Fruit fly (Drosophila melanogaster): ENCODE measurements around the gene fz2.
A peak's percentile ranks its signal among the peaks of the same experiment; 100 is the strongest.

fz2 gene

DNA sequence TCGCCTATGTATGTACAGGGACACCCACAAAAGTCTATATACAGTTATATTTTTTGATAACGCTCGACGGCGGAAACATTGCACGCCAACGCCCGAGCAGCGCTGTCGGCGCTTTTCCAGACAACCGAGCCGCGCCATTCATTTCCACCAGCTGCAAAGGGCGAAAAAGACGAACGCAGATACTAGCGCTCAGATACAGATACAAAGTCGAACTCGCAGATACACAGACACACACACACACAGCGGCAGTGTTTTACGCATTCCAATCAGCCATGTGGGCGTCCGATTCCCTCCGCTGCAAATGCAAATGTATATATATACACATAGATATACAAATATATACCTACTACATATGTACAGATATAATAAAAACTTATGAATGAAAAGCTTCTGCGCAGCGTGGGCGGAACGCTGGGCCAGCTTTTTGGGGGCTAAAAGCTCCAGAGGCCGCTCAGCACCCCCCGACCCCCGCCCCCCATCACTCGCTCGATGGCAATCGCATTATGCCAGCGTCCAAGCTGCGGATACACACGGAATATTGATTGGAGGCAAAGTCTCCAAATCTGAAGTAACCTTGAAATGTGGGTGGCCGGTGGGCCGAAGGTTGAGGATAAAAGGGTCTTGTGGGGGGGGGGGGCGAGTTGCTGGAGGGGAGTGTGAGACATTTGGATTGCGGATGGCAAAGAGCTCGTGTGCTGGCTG lies 143.6 kb downstream of the fz2 start (continued):
- TF ChIP-seq prd (optimal IDR thresholded peaks at IDR 0.05) (no peak), prd (GFP tag; IDR thresholded peaks at IDR 0.05) (no peak), abd-A (tag; optimal IDR thresholded peaks at IDR 0.05) (peak; percentile 99), zfh2 (GFP tag; optimal IDR thresholded peaks at IDR 0.05) (no peak), Ets65A (GFP tag) (no peak), CG43689 (GFP tag; IDR thresholded peaks at IDR 0.05) (no peak)
